Fruit fly (Drosophila melanogaster) whole organism, embryonic: ENCODE results near the gene DCP2.

Experiments
- Awh ChIP-seq: fragments of 200-800 bp; sonication (Bioruptor generic); IDR thresholded peaks from 2 replicates; pipeline ENCODE4, ENCODE4 v1.3.6; 2022; ENCODE audit warnings: missing biosample characterization, missing genetic modification characterization
- BtbVII ChIP-seq: fragments of 200-800 bp; sonication (Bioruptor generic); optimal IDR thresholded peaks from 3 replicates; lab custom pipeline; 2017; ENCODE audit warnings: missing biosample characterization, mild to moderate bottlenecking, missing genetic modification characterization
- C15 ChIP-seq: fragments of 200-800 bp; sonication (Bioruptor generic); IDR thresholded peaks from 3 replicates; pipeline ENCODE4 v1.3.6; 2022; ENCODE audit warnings: missing biosample characterization, missing genetic modification characterization
- CG10267 ChIP-seq: fragments of 200-800 bp; sonication (Bioruptor generic); optimal IDR thresholded peaks from 2 replicates; lab custom pipeline; 2018; ENCODE audit warnings: missing biosample characterization, mild to moderate bottlenecking, missing genetic modification characterization, moderate library complexity
- CG10979 ChIP-seq: fragments of 200-800 bp; sonication (Bioruptor generic); optimal IDR thresholded peaks from 2 replicates; lab custom pipeline; 2018; ENCODE audit warnings: missing biosample characterization, mild to moderate bottlenecking, missing genetic modification characterization, moderate library complexity
- CG13624 ChIP-seq: fragments of 200-800 bp; sonication (Bioruptor generic); optimal IDR thresholded peaks from 2 replicates; lab custom pipeline; 2016; ENCODE audit warnings: missing biosample characterization, missing genetic modification characterization
- CG15601 ChIP-seq: fragments of 200-800 bp; sonication (Bioruptor generic); optimal IDR thresholded peaks from 3 replicates; lab custom pipeline; 2019; ENCODE audit warnings: missing biosample characterization, mild to moderate bottlenecking, missing genetic modification characterization, moderate library complexity
- CG17328 ChIP-seq: fragments of 200-800 bp; sonication (Bioruptor generic); IDR thresholded peaks from 2 replicates; pipeline ENCODE4 v1.3.6; 2022; ENCODE audit warnings: missing biosample characterization, missing genetic modification characterization
- CG2712 ChIP-seq: fragments of 200-800 bp; optimal IDR thresholded peaks from 3 replicates; lab custom pipeline; 2019; ENCODE audit warnings: missing biosample characterization, mild to moderate bottlenecking, missing genetic modification characterization, moderate library complexity
- CG3281 ChIP-seq: fragments of 200-800 bp; sonication (Bioruptor generic); optimal IDR thresholded peaks from 3 replicates; lab custom pipeline; 2017; ENCODE audit warnings: missing biosample characterization, mild to moderate bottlenecking, missing genetic modification characterization
- CG5180 ChIP-seq: fragments of 200-800 bp; sonication (Bioruptor generic); optimal IDR thresholded peaks from 3 replicates; lab custom pipeline; 2017; ENCODE audit warnings: missing biosample characterization, missing genetic modification characterization, mild to moderate bottlenecking, moderate library complexity, missing genetic modification reagents
- CG7786 ChIP-seq: fragments of 200-800 bp; sonication (Bioruptor generic); optimal IDR thresholded peaks from 2 replicates; lab custom pipeline; 2016; ENCODE audit warnings: missing biosample characterization, missing genetic modification characterization
- CG8089 ChIP-seq: fragments of 200-800 bp; sonication (Bioruptor generic); optimal IDR thresholded peaks from 3 replicates; lab custom pipeline; 2016; ENCODE audit warnings: missing biosample characterization, missing genetic modification characterization
- CG8359 ChIP-seq: fragments of 200-800 bp; sonication (Bioruptor generic); optimal IDR thresholded peaks from 2 replicates; lab custom pipeline; 2017; ENCODE audit warnings: missing biosample characterization, mild to moderate bottlenecking, missing genetic modification characterization, borderline replicate concordance
- CG8388 ChIP-seq: fragments of 200-800 bp; sonication (Bioruptor generic); optimal IDR thresholded peaks from 2 replicates; lab custom pipeline; 2019; ENCODE audit warnings: missing biosample characterization, mild to moderate bottlenecking, missing genetic modification characterization, moderate library complexity
- CHES-1-like ChIP-seq: fragments of 200-800 bp; sonication (Bioruptor generic); optimal IDR thresholded peaks from 2 replicates; lab custom pipeline; 2016; ENCODE audit warnings: missing biosample characterization, missing genetic modification characterization
- Chrac-16 ChIP-seq: fragments of 200-800 bp; sonication (Bioruptor generic); optimal IDR thresholded peaks from 3 replicates; lab custom pipeline; 2016; ENCODE audit warnings: missing biosample characterization, missing genetic modification characterization
- CkIIα-i1 ChIP-seq: fragments of 200-800 bp; sonication (Bioruptor generic); IDR thresholded peaks from 2 replicates; pipeline ENCODE4 v1.3.6; 2022; ENCODE audit warnings: missing biosample characterization, missing genetic modification characterization
- Drgx ChIP-seq: fragments of 200-800 bp; sonication (Bioruptor generic); IDR thresholded peaks from 2 replicates; pipeline ENCODE4 v1.3.6; 2022; ENCODE audit warnings: missing biosample characterization, missing genetic modification characterization
- E2f1 ChIP-seq: fragments of 200-800 bp; sonication (Bioruptor generic); IDR thresholded peaks from 2 replicates; pipeline ENCODE4 v1.3.6; 2022; ENCODE audit warnings: missing biosample characterization, missing genetic modification characterization
- ERR ChIP-seq: fragments of 200-800 bp; sonication (Bioruptor generic); optimal IDR thresholded peaks from 2 replicates; lab custom pipeline; 2016; ENCODE audit warnings: missing biosample characterization, missing genetic modification characterization
- HmgZ ChIP-seq: fragments of 200-800 bp; sonication (Bioruptor generic); optimal IDR thresholded peaks from 2 replicates; lab custom pipeline; 2018; ENCODE audit warnings: missing biosample characterization, mild to moderate bottlenecking, missing genetic modification characterization
- Lhr ChIP-seq: fragments of 200-800 bp; sonication (Bioruptor generic); optimal IDR thresholded peaks from 3 replicates; lab custom pipeline; 2017; ENCODE audit warnings: mild to moderate bottlenecking, missing biosample characterization, missing genetic modification reagents, missing genetic modification characterization
- MBD-R2 ChIP-seq: fragments of 200-800 bp; sonication (Bioruptor generic); IDR thresholded peaks from 2 replicates; pipeline ENCODE4 v1.3.6; 2022; ENCODE audit warnings: missing biosample characterization, missing genetic modification characterization
- MESR4 ChIP-seq: fragments of 200-800 bp; sonication (Bioruptor generic); optimal IDR thresholded peaks from 2 replicates; lab custom pipeline; 2018; ENCODE audit warnings: missing biosample characterization, mild to moderate bottlenecking, missing genetic modification characterization, moderate library complexity
- MTF-1 ChIP-seq: fragments of 200-800 bp; sonication (Bioruptor generic); optimal IDR thresholded peaks from 2 replicates; lab custom pipeline; 2018; ENCODE audit warnings: missing biosample characterization, mild to moderate bottlenecking, missing genetic modification characterization, borderline replicate concordance
- Sox102F ChIP-seq: fragments of 200-800 bp; sonication (Bioruptor generic); optimal IDR thresholded peaks from 2 replicates; lab custom pipeline; 2018; ENCODE audit warnings: missing biosample characterization, mild to moderate bottlenecking, missing genetic modification characterization, moderate library complexity
- Xbp1 ChIP-seq: fragments of 200-800 bp; sonication (Bioruptor generic); optimal IDR thresholded peaks from 3 replicates; lab custom pipeline; 2016; ENCODE audit warnings: missing biosample characterization, mild to moderate bottlenecking, missing genetic modification characterization
- abd-A ChIP-seq: fragments of 200-800 bp; sonication (Bioruptor generic); optimal IDR thresholded peaks from 3 replicates; lab custom pipeline; 2019; ENCODE audit warnings: missing biosample characterization, mild to moderate bottlenecking, missing genetic modification characterization, moderate library complexity
- cas ChIP-seq: fragments of 200-800 bp; sonication (Bioruptor generic); IDR thresholded peaks from 2 replicates; pipeline ENCODE4 v1.3.6; 2022; ENCODE audit warnings: missing biosample characterization, missing genetic modification characterization
- chinmo ChIP-seq: fragments of 200-800 bp; sonication (Bioruptor generic); IDR thresholded peaks from 4 replicates; pipeline ENCODE4 v1.3.6; 2022; ENCODE audit warnings: missing biosample characterization, missing genetic modification characterization; ENCODE audit not compliant: partially characterized antibody
- chm ChIP-seq: fragments of 200-800 bp; sonication (Bioruptor generic); IDR thresholded peaks from 2 replicates; pipeline ENCODE4 v1.3.6; 2022; ENCODE audit warnings: missing biosample characterization, missing genetic modification characterization
- ci ChIP-seq: fragments of 200-800 bp; sonication (Bioruptor generic); IDR thresholded peaks from 3 replicates; pipeline ENCODE4 v1.3.6; 2022; ENCODE audit warnings: missing biosample characterization, missing genetic modification characterization
- dpn ChIP-seq, 2 experiments: fragments of 200-800 bp; sonication (Bioruptor generic); optimal IDR thresholded peaks; 3 replicates each; lab custom pipeline; 2016; ENCODE audit warnings: missing biosample characterization in 2 of 2, missing genetic modification characterization in 2 of 2
- en ChIP-seq: fragments of 200-800 bp; sonication (Bioruptor generic); optimal IDR thresholded peaks from 2 replicates; lab custom pipeline; 2016; ENCODE audit warnings: missing biosample characterization, missing genetic modification characterization
- grau ChIP-seq: fragments of 200-800 bp; optimal IDR thresholded peaks from 3 replicates; lab custom pipeline; 2019; ENCODE audit warnings: missing biosample characterization, mild to moderate bottlenecking, missing genetic modification characterization, moderate library complexity
- hkb ChIP-seq, 2 experiments: fragments of 200-800 bp in 1 of 2; fragments of >200 bp in 1 of 2; sonication (Bioruptor generic) in 1 of 2; IDR thresholded peaks in 1 of 2; optimal IDR thresholded peaks in 1 of 2; 2 replicates each; pipeline versions ENCODE4 v1.3.6 to Lab custom; 2017 to 2022; ENCODE audit warnings: missing biosample characterization in 1 of 2, missing genetic modification characterization in 1 of 2
- inv ChIP-seq: fragments of 200-800 bp; sonication (Bioruptor generic); IDR thresholded peaks from 2 replicates; pipeline ENCODE4 v1.3.6; 2022; ENCODE audit warnings: missing biosample characterization, missing genetic modification characterization; ENCODE audit not compliant: partially characterized antibody
- ken ChIP-seq: fragments of 200-800 bp; sonication (Bioruptor generic); IDR thresholded peaks from 3 replicates; pipeline ENCODE4 v1.3.6; 2022; ENCODE audit warnings: missing biosample characterization, missing genetic modification characterization
- lmd ChIP-seq: fragments of 200-800 bp; sonication (Bioruptor generic); IDR thresholded peaks from 2 replicates; pipeline ENCODE4 v1.3.6; 2022; ENCODE audit warnings: missing biosample characterization, missing genetic modification characterization
- luna ChIP-seq: fragments of 200-800 bp; sonication (Bioruptor generic); optimal IDR thresholded peaks from 2 replicates; lab custom pipeline; 2016; ENCODE audit warnings: missing biosample characterization, missing genetic modification characterization
- nerfin-2 ChIP-seq: fragments of 200-800 bp; sonication (Bioruptor generic); IDR thresholded peaks from 2 replicates; pipeline ENCODE4 v1.3.6; 2022; ENCODE audit warnings: missing biosample characterization, missing genetic modification characterization; ENCODE audit not compliant: partially characterized antibody
- salm ChIP-seq: fragments of 200-800 bp; sonication (Bioruptor generic); optimal IDR thresholded peaks from 2 replicates; lab custom pipeline; 2018; ENCODE audit warnings: missing biosample characterization, mild to moderate bottlenecking, missing genetic modification characterization
- sd ChIP-seq: fragments of 200-800 bp; sonication (Bioruptor generic); optimal IDR thresholded peaks from 3 replicates; lab custom pipeline; 2018; ENCODE audit warnings: missing biosample characterization, mild to moderate bottlenecking, missing genetic modification characterization, moderate library complexity
- sens ChIP-seq: fragments of 200-800 bp; sonication (Bioruptor generic); peaks from one replicate; lab custom pipeline; 2016; ENCODE audit warnings: missing biosample characterization, missing genetic modification characterization
- slbo ChIP-seq: fragments of 200-800 bp; sonication (Bioruptor generic); IDR thresholded peaks from 2 replicates; pipeline ENCODE4 v1.3.6; 2022; ENCODE audit warnings: missing biosample characterization, missing genetic modification characterization
- sqz ChIP-seq: fragments of 200-800 bp; sonication (Bioruptor generic); optimal IDR thresholded peaks from 3 replicates; lab custom pipeline; 2018; ENCODE audit warnings: missing biosample characterization, mild to moderate bottlenecking, missing genetic modification characterization
- tin ChIP-seq: fragments of 200-800 bp; sonication (Bioruptor generic); optimal IDR thresholded peaks from 3 replicates; lab custom pipeline; 2016; ENCODE audit warnings: missing biosample characterization, missing genetic modification characterization
- twi ChIP-seq: fragments of 200-800 bp; optimal IDR thresholded peaks from 2 replicates; lab custom pipeline; 2019; ENCODE audit warnings: missing biosample characterization, mild to moderate bottlenecking, missing genetic modification characterization, moderate library complexity
- wek ChIP-seq: fragments of 200-800 bp; sonication (Bioruptor generic); optimal IDR thresholded peaks from 3 replicates; lab custom pipeline; 2018; ENCODE audit warnings: missing biosample characterization, mild to moderate bottlenecking, missing genetic modification characterization, moderate library complexity

Gene DCP2

DNA sequence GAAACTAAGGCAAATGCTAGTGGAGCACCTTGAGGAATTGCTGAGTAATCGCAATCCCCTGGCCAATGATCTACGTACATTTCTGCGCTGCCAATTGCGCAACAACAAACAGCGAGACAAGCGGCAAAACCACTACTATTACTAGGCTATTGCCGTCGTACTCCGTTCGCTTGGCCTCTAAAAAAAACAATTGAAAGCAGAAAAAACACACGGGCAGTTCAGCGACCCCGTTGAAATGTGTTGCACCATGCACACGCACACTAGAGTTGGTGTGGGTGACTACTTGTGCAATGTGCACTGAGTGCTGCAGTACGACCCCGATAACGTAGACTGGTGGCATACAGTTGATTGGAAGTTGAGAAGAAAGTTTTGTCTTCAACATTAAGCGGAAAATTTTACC, 1.7 kb downstream of the DCP2 start (continued):
- peak; percentile 46 for TF ChIP-seq sd (tag; lab: Kevin White, UChicago)
- no peak for TF ChIP-seq CG5180 (GFP tag; lab: Kevin White, UChicago)
- TF ChIP-seq CG17328 (GFP tag; lab: Robert Waterston, UW), result 0 out of 2 replicates have a peak, but pooled peaks have one; percentile 4
- 0 out of 3 replicates have a peak, but pooled peaks have one; percentile 25 for TF ChIP-seq ken (GFP tag; lab: Robert Waterston, UW)
- TF ChIP-seq ERR (GFP tag; lab: Kevin White, UChicago), result peak; percentile 10
- TF ChIP-seq MBD-R2 (GFP tag; lab: Robert Waterston, UW), result no peak
- no peak for TF ChIP-seq CG8388 (GFP tag; lab: Kevin White, UChicago)
- TF ChIP-seq luna (GFP tag; lab: Kevin White, UChicago), result no peak
- TF ChIP-seq Drgx, result peak; percentile 57
- peak; percentile 25; the same call in 1 of the 2 replicates for TF ChIP-seq slbo
- no peak for TF ChIP-seq lmd (GFP tag; lab: Robert Waterston, UW)
- TF ChIP-seq grau (tag; lab: Kevin White, UChicago), result peak; percentile 86
- peak; percentile 24 for TF ChIP-seq sens (GFP tag; lab: Kevin White, UChicago)
- TF ChIP-seq Xbp1 (GFP tag; lab: Kevin White, UChicago), result no peak
- peak; percentile 39 for TF ChIP-seq sqz (GFP tag; lab: Kevin White, UChicago)
- TF ChIP-seq BtbVII (GFP tag; lab: Kevin White, UChicago), result no peak
- TF ChIP-seq CG10267 (tag; lab: Kevin White, UChicago), result no peak
- peak; percentile 2 for TF ChIP-seq CG10979 (tag; lab: Kevin White, UChicago)
- peak; percentile 59 for TF ChIP-seq ci
- TF ChIP-seq tin (GFP tag; lab: Kevin White, UChicago), result no peak
- 0 out of 4 replicates have a peak, but pooled peaks have one; percentile 80 for TF ChIP-seq chinmo (GFP tag; lab: Robert Waterston, UW)
- peak; percentile 56 for TF ChIP-seq twi
- TF ChIP-seq nerfin-2, result no peak
- peak; percentile 61 for TF ChIP-seq MTF-1
- TF ChIP-seq Awh (GFP tag; lab: Robert Waterston, UW), result no peak
- no peak for TF ChIP-seq abd-A (tag; lab: Kevin White, UChicago)
- no peak for TF ChIP-seq hkb (optimal IDR thresholded peaks at IDR 0.05; lab: Kevin White, UChicago)
- TF ChIP-seq hkb (GFP tag; IDR thresholded peaks at IDR 0.05; lab: Robert Waterston, UW), result peak; percentile 23; the same call in 1 of the 2 replicates
- no peak for TF ChIP-seq CG8089 (GFP tag; lab: Kevin White, UChicago)
- TF ChIP-seq C15 (GFP tag; lab: Robert Waterston, UW), result no peak
- TF ChIP-seq HmgZ (tag; lab: Kevin White, UChicago), result peak; percentile 17
- TF ChIP-seq inv (GFP tag; lab: Robert Waterston, UW), result 0 out of 2 replicates have a peak, but pooled peaks have one; percentile 6
- TF ChIP-seq CHES-1-like, result no peak
- peak; percentile 29 for TF ChIP-seq CG15601 (tag; lab: Kevin White, UChicago)
- TF ChIP-seq dpn (GFP tag; optimal IDR thresholded peaks at IDR 0.05; lab: Kevin White, UChicago), result no peak
- no peak for TF ChIP-seq CG7786 (GFP tag; lab: Kevin White, UChicago)
- peak; percentile 12; the same call in 1 of the 2 replicates for TF ChIP-seq CkIIα-i1 (GFP tag; lab: Robert Waterston, UW)
- TF ChIP-seq, all 482 proteins: peak for 29

DNA sequence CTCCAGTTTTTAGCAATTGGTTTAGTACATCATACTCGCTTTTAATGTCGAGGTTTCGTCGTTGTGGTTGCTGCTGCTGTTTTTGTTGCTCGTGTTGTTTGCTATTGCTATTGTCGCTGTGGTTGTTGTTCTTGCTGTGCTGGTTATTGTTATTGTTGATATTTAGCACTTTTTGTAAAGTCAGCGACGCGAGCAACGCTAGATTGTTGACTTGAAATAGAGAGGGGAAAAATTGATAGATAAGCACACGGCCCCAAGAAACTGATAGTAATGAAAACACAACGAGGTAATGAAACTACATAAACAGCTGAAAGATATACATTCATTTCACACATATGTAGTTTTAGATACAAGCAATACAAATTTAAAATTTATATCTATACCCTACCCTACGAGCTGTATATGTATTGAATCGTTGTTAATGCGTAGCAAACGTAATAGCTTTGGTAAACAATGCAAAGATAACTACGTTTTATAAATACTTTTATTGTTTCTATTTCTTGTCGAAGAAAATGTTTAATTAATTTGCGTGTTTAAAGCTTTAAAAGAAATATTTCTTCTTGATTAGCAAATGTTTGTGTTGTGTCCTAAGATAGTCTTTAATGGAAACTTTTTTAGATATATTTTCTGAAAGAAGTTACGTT, 2.3 kb downstream of the DCP2 start:
- no peak for TF ChIP-seq en (GFP tag; lab: Kevin White, UChicago)
- peak; percentile 34 for TF ChIP-seq salm (tag; lab: Kevin White, UChicago)
- no peak for TF ChIP-seq CG3281
- TF ChIP-seq MESR4 (GFP tag; lab: Kevin White, UChicago), result no peak
- TF ChIP-seq Chrac-16 (GFP tag; lab: Kevin White, UChicago), result no peak
- no peak for TF ChIP-seq CG8359 (GFP tag; lab: Kevin White, UChicago)
- no peak for TF ChIP-seq Sox102F (GFP tag; lab: Kevin White, UChicago)
- TF ChIP-seq E2f1 (GFP tag; lab: Robert Waterston, UW), result no peak
- no peak for TF ChIP-seq CG13624 (GFP tag; lab: Kevin White, UChicago)
- TF ChIP-seq wek (GFP tag; lab: Kevin White, UChicago), result peak; percentile 5
- peak; percentile 14 for TF ChIP-seq CG2712 (tag; lab: Kevin White, UChicago)
- TF ChIP-seq chm (GFP tag; lab: Robert Waterston, UW), result no peak
- TF ChIP-seq cas (GFP tag; lab: Robert Waterston, UW), result no peak
- TF ChIP-seq CG7786 (GFP tag; lab: Kevin White, UChicago), result no peak
- no peak for TF ChIP-seq Lhr (GFP tag; lab: Kevin White, UChicago)
